Worm (Caenorhabditis elegans) whole organism, young adult: ENCODE results near the gene B0252.11.

Experiments used
- B0019.2 ChIP-seq: fragments of 200-800 bp; sonication (Bioruptor generic); conservative IDR thresholded peaks from 2 replicates; pipeline ENCODE4 v1.3.6; 2022; ENCODE audit warnings: missing genetic modification reagents, missing genetic modification characterization, missing compliant biosample characterization
- B0035.1 ChIP-seq: sonication (generic microtip); optimal IDR thresholded peaks from 2 replicates; lab custom pipeline; 2016; ENCODE audit warnings: missing genetic modification characterization, mild to moderate bottlenecking, missing compliant biosample characterization, missing genotype, missing genetic modification reagents
- B0336.3 ChIP-seq: fragments of 200-800 bp; sonication (Bioruptor generic); IDR thresholded peaks from 2 replicates; pipeline ENCODE4 v1.3.6; 2022; ENCODE audit warnings: missing genetic modification characterization, missing compliant biosample characterization
- C06A6.2 ChIP-seq: fragments of 200-800 bp; sonication (Bioruptor generic); conservative IDR thresholded peaks from 2 replicates; pipeline ENCODE4 v1.3.6; 2022; ENCODE audit warnings: missing genetic modification characterization, missing compliant biosample characterization
- D2030.7 ChIP-seq: fragments of 200-800 bp; sonication (Bioruptor generic); IDR thresholded peaks from 2 replicates; pipeline ENCODE4 v1.3.6; 2022; ENCODE audit warnings: missing genetic modification reagents, missing genetic modification characterization, missing compliant biosample characterization
- F10E7.11 ChIP-seq: sonication (generic microtip); optimal IDR thresholded peaks from 2 replicates; lab custom pipeline; 2017; ENCODE audit warnings: mild to moderate bottlenecking, missing genetic modification characterization, moderate library complexity, missing compliant biosample characterization
- F22D6.2 ChIP-seq: sonication (generic microtip); optimal IDR thresholded peaks from 2 replicates; lab custom pipeline; 2016; ENCODE audit warnings: mild to moderate bottlenecking, missing genetic modification characterization, missing compliant biosample characterization
- F37B4.10 ChIP-seq: fragments of 200-800 bp; sonication (Bioruptor generic); IDR thresholded peaks from 2 replicates; pipeline ENCODE4 v1.3.6; 2022; ENCODE audit warnings: missing genetic modification characterization, missing compliant biosample characterization
- F52B5.7 ChIP-seq: sonication (generic microtip); optimal IDR thresholded peaks from 2 replicates; lab custom pipeline; 2016; ENCODE audit warnings: mild to moderate bottlenecking, missing genetic modification characterization, missing compliant biosample characterization
- K11D2.4 ChIP-seq: fragments of 200-800 bp; sonication (Bioruptor generic); IDR thresholded peaks from 2 replicates; pipeline ENCODE4 v1.3.6; 2022; ENCODE audit warnings: missing genetic modification reagents, missing genetic modification characterization, missing compliant biosample characterization
- K12H6.12 ChIP-seq: fragments of 200-800 bp; sonication (Bioruptor generic); optimal IDR thresholded peaks from 2 replicates; lab custom pipeline; 2018; ENCODE audit warnings: mild to moderate bottlenecking, missing genetic modification characterization, missing compliant biosample characterization
- T26A5.8 ChIP-seq: sonication (generic microtip); optimal IDR thresholded peaks from 2 replicates; lab custom pipeline; 2016; ENCODE audit warnings: missing genetic modification characterization, missing compliant biosample characterization
- Y67H2A.10 ChIP-seq: fragments of 200-800 bp; sonication (Bioruptor generic); conservative IDR thresholded peaks from 2 replicates; pipeline ENCODE4 v1.3.6; 2022; ENCODE audit warnings: missing genetic modification reagents, missing genetic modification characterization, missing compliant biosample characterization
- ZK185.1 ChIP-seq: sonication (generic microtip); optimal IDR thresholded peaks from 2 replicates; lab custom pipeline; 2016; ENCODE audit warnings: mild to moderate bottlenecking, missing genetic modification characterization, missing compliant biosample characterization; ENCODE audit not compliant: poor library complexity, severe bottlenecking
- akir-1 ChIP-seq: fragments of 200-800 bp; sonication (Bioruptor generic); optimal IDR thresholded peaks from 2 replicates; lab custom pipeline; 2018; ENCODE audit warnings: mild to moderate bottlenecking, missing genetic modification characterization, moderate library complexity, missing compliant biosample characterization
- ama-1 ChIP-seq, 3 experiments: fragments of 150-350 bp in 1 of 3; sonication (generic microtip) in 2 of 3; optimal IDR thresholded peaks; 2 replicates each; lab custom pipeline; 2014 to 2018; ENCODE audit warnings: missing biosample characterization in 2 of 3, missing genetic modification characterization in 2 of 3, missing genetic modification reagents in 2 of 3
- aptf-3 ChIP-seq: fragments of 200-800 bp; sonication (Bioruptor generic); IDR thresholded peaks from 2 replicates; pipeline ENCODE4 v1.3.6; 2022; ENCODE audit warnings: missing genetic modification characterization, missing compliant biosample characterization
- bed-1 ChIP-seq: fragments of 200-800 bp; sonication (Bioruptor generic); IDR thresholded peaks from 2 replicates; pipeline ENCODE4 v1.3.6; 2022; ENCODE audit warnings: missing genetic modification reagents, missing genetic modification characterization, missing compliant biosample characterization
- cebp-1 ChIP-seq, 2 experiments: fragments of 200-800 bp in 1 of 2; sonication (Bioruptor generic) in 1 of 2; sonication (generic microtip) in 1 of 2; IDR thresholded peaks in 1 of 2; optimal IDR thresholded peaks in 1 of 2; 2 replicates each; pipeline versions ENCODE4 v1.3.6 to Lab custom; 2017 to 2022; ENCODE audit warnings: missing compliant biosample characterization in 2 of 2, missing genetic modification characterization in 2 of 2, mild to moderate bottlenecking in 1 of 2, missing genetic modification reagents in 1 of 2, moderate library complexity in 1 of 2
- cebp-2 ChIP-seq: fragments of 200-800 bp; sonication (Bioruptor generic); IDR thresholded peaks from 2 replicates; pipeline ENCODE4 v1.3.6; 2022; ENCODE audit warnings: missing genetic modification characterization, missing compliant biosample characterization
- ceh-79 ChIP-seq: sonication (generic microtip); optimal IDR thresholded peaks from 2 replicates; lab custom pipeline; 2017; ENCODE audit warnings: mild to moderate bottlenecking, missing genetic modification characterization, missing compliant biosample characterization
- die-1 ChIP-seq: sonication (generic microtip); optimal IDR thresholded peaks from 2 replicates; lab custom pipeline; 2016; ENCODE audit warnings: missing genotype, mild to moderate bottlenecking, missing genetic modification characterization, missing compliant biosample characterization
- egl-18 ChIP-seq: fragments of 200-800 bp; sonication (Bioruptor generic); IDR thresholded peaks from 2 replicates; pipeline ENCODE4 v1.3.6; 2022; ENCODE audit warnings: missing genetic modification reagents, missing genetic modification characterization, missing compliant biosample characterization
- fkh-3 ChIP-seq: sonication (generic microtip); optimal IDR thresholded peaks from 2 replicates; lab custom pipeline; 2016; ENCODE audit warnings: mild to moderate bottlenecking, missing genetic modification characterization, missing compliant biosample characterization
- him-1 ChIP-seq: sonication (generic microtip); optimal IDR thresholded peaks from 2 replicates; lab custom pipeline; 2016; ENCODE audit warnings: missing genotype, missing genetic modification reagents, missing genetic modification characterization, missing compliant biosample characterization
- hmg-1.2 ChIP-seq: fragments of 200-800 bp; sonication (Bioruptor generic); IDR thresholded peaks from 2 replicates; pipeline ENCODE4 v1.3.6; 2022; ENCODE audit warnings: missing genetic modification reagents, missing genetic modification characterization, missing compliant biosample characterization
- hrde-1 ChIP-seq: sonication (generic microtip); optimal IDR thresholded peaks from 2 replicates; lab custom pipeline; 2016; ENCODE audit warnings: missing genetic modification characterization, mild to moderate bottlenecking, missing compliant biosample characterization, moderate library complexity, missing genotype, missing genetic modification reagents, borderline replicate concordance
- lin-35 ChIP-seq, 3 experiments: fragments of 150-350 bp in 2 of 3; sonication (generic microtip) in 1 of 3; optimal IDR thresholded peaks; 2 replicates each; lab custom pipeline; 2014 to 2018; ENCODE audit warnings: missing biosample characterization in 3 of 3, missing genetic modification characterization in 3 of 3, missing genetic modification reagents in 3 of 3
- mcd-1 ChIP-seq: fragments of 200-800 bp; sonication (Bioruptor generic); IDR thresholded peaks from 2 replicates; pipeline ENCODE4 v1.3.6; 2022; ENCODE audit warnings: missing genetic modification reagents, missing genetic modification characterization, missing compliant biosample characterization
- nfyb-1 ChIP-seq: fragments of 200-800 bp; sonication (Bioruptor generic); IDR thresholded peaks from 2 replicates; pipeline ENCODE4 v1.3.6; 2022; ENCODE audit warnings: missing genetic modification reagents, missing genetic modification characterization, missing compliant biosample characterization
- nhr-120 ChIP-seq: fragments of 200-800 bp; sonication (Bioruptor generic); IDR thresholded peaks from 2 replicates; pipeline ENCODE4 v1.3.6; 2022; ENCODE audit warnings: missing genetic modification characterization, missing compliant biosample characterization
- nhr-80 ChIP-seq: sonication (generic microtip); optimal IDR thresholded peaks from 2 replicates; lab custom pipeline; 2016; ENCODE audit warnings: missing genetic modification characterization, missing compliant biosample characterization
- rcor-1 ChIP-seq: fragments of 200-800 bp; sonication (Bioruptor generic); IDR thresholded peaks from 2 replicates; pipeline ENCODE4 v1.3.6; 2022; ENCODE audit warnings: missing genetic modification reagents, missing genetic modification characterization, missing compliant biosample characterization
- sdz-38 ChIP-seq: sonication (generic microtip); optimal IDR thresholded peaks from 2 replicates; lab custom pipeline; 2016; ENCODE audit warnings: missing genotype, missing genetic modification characterization, missing compliant biosample characterization
- snpc-4 ChIP-seq, 5 experiments: fragments of 150-350 bp in 1 of 5; sonication (generic microtip) in 4 of 5; optimal IDR thresholded peaks; 2 replicates each; lab custom pipeline; 2014 to 2018; ENCODE audit warnings: missing genetic modification characterization in 5 of 5, missing biosample characterization in 3 of 5, antibody characterized with exemption in 2 of 5, mild to moderate bottlenecking in 2 of 5, missing compliant biosample characterization in 2 of 5, missing genotype in 2 of 5, moderate library complexity in 2 of 5, missing genetic modification reagents in 1 of 5
- somi-1 ChIP-seq: fragments of 200-800 bp; sonication (Bioruptor generic); optimal IDR thresholded peaks from 2 replicates; lab custom pipeline; 2018; ENCODE audit warnings: mild to moderate bottlenecking, missing genetic modification characterization, missing compliant biosample characterization
- tbx-9 ChIP-seq: sonication (generic microtip); optimal IDR thresholded peaks from 2 replicates; lab custom pipeline; 2016; ENCODE audit warnings: borderline replicate concordance, missing genetic modification characterization, inconsistent platforms, missing compliant biosample characterization
- zim-3 ChIP-seq: sonication (generic microtip); optimal IDR thresholded peaks from 2 replicates; lab custom pipeline; 2017; ENCODE audit warnings: mild to moderate bottlenecking, missing genetic modification characterization, moderate library complexity, missing compliant biosample characterization
- ztf-22 ChIP-seq: fragments of 200-800 bp; sonication (Bioruptor generic); optimal IDR thresholded peaks from 2 replicates; lab custom pipeline; 2018; ENCODE audit warnings: mild to moderate bottlenecking, missing genetic modification characterization, moderate library complexity, missing compliant biosample characterization

The B0252.11 gene

ce11 chrII:6890095-6890494 is 27.5 kb downstream of the B0252.11 start, which contains the start of gene acer-1:
Gene acer-1 (minus strand): TSS chrII:6890400.
- TF ChIP-seq cebp-2 (0 out of 2 replicates have a peak, but pooled peaks have one; percentile 6), egl-18 (GFP tag; lab: Robert Waterston, UW) (no peak), ztf-22 (GFP tag; lab: Kevin White, UChicago) (no peak), die-1 (tag; lab: Kevin White, UChicago) (no peak), cebp-1 (GFP tag; IDR thresholded peaks at IDR 0.05; lab: Robert Waterston, UW) (no peak), cebp-1 (tag; optimal IDR thresholded peaks at IDR 0.05; lab: Kevin White, UChicago) (peak; percentile 1), F10E7.11 (tag; lab: Kevin White, UChicago) (peak; percentile 9), zim-3 (peak; percentile 53), F52B5.7 (tag; lab: Kevin White, UChicago) (peak; percentile 26), mcd-1 (GFP tag; lab: Robert Waterston, UW) (0 out of 2 replicates have a peak, but pooled peaks have one; percentile 16), hrde-1 (tag; lab: Kevin White, UChicago) (no peak), nfyb-1 (GFP tag; lab: Robert Waterston, UW) (peak; percentile 8; the same call in 1 of the 2 replicates), ama-1 (optimal IDR thresholded peaks at IDR 0.05; lab: Kevin White, UChicago) (peak; percentile 88), ama-1 (GFP tag; optimal IDR thresholded peaks at IDR 0.05; lab: Kevin White, UChicago) (no peak), nhr-120 (GFP tag; lab: Robert Waterston, UW) (no peak)

ce11 chrII:6889580-6889922 is 28.1 kb downstream of the B0252.11 start:
- TF ChIP-seq F37B4.10 (0 out of 2 replicates have a peak, but pooled peaks have one; percentile 70), bed-1 (GFP tag; lab: Robert Waterston, UW) (no peak), cebp-2 (no peak), ama-1 (optimal IDR thresholded peaks at IDR 0.05; lab: Kevin White, UChicago) (peak; percentile 94), ama-1 (GFP tag; optimal IDR thresholded peaks at IDR 0.05; lab: Kevin White, UChicago) (no peak), somi-1 (GFP tag; lab: Kevin White, UChicago) (peak; percentile 43), C06A6.2 (0 out of 2 replicates have a peak, but pooled peaks have one; percentile 12), him-1 (tag; lab: Kevin White, UChicago) (no peak), nfyb-1 (GFP tag; lab: Robert Waterston, UW) (peak; percentile 46; the same call in 1 of the 2 replicates), K11D2.4 (GFP tag; lab: Robert Waterston, UW) (no peak), F22D6.2 (tag; lab: Kevin White, UChicago) (no peak), fkh-3 (tag; lab: Kevin White, UChicago) (peak; percentile 33)

- no peak for TF ChIP-seq tbx-9 (tag; lab: Kevin White, UChicago)
- TF ChIP-seq ama-1 (optimal IDR thresholded peaks at IDR 0.05; lab: Kevin White, UChicago) = peak; percentile 88
- TF ChIP-seq ama-1 (GFP tag; optimal IDR thresholded peaks at IDR 0.05; lab: Kevin White, UChicago) = no peak
- TF ChIP-seq ZK185.1 (tag; lab: Kevin White, UChicago) = peak; percentile 33
- TF ChIP-seq B0336.3 (GFP tag; lab: Robert Waterston, UW) = 0 out of 2 replicates have a peak, but pooled peaks have one; percentile 39
- peak in 1 of 3 experiments; percentile 46 for TF ChIP-seq lin-35 (GFP tag; optimal IDR thresholded peaks at IDR 0.05; lab: Kevin White, UChicago)
- no peak for TF ChIP-seq D2030.7 (GFP tag; lab: Robert Waterston, UW)
- TF ChIP-seq rcor-1 = no peak
- TF ChIP-seq hmg-1.2 (GFP tag; lab: Robert Waterston, UW) = 0 out of 2 replicates have a peak, but pooled peaks have one; percentile 4
These were observed 28.7 kb downstream of the B0252.11 start for ce11 chrII:6888661-6889579.

- TF ChIP-seq snpc-4 (GFP tag; optimal IDR thresholded peaks at IDR 0.05; lab: Kevin White, UChicago) (no peak), snpc-4 (tag; optimal IDR thresholded peaks at IDR 0.05; lab: Kevin White, UChicago) (peak in 1 of 4 experiments; percentile 7), ceh-79 (tag; lab: Kevin White, UChicago) (no peak), akir-1 (GFP tag; lab: Kevin White, UChicago) (no peak), B0035.1 (tag; lab: Kevin White, UChicago) (no peak), nhr-80 (tag; lab: Kevin White, UChicago) (peak; percentile 39), T26A5.8 (no peak), fkh-3 (tag; lab: Kevin White, UChicago) (no peak), F22D6.2 (tag; lab: Kevin White, UChicago) (no peak), sdz-38 (tag; lab: Kevin White, UChicago) (no peak), K12H6.12 (tag; lab: Kevin White, UChicago) (peak; percentile 34), B0019.2 (0 out of 2 replicates have a peak, but pooled peaks have one; percentile 21), Y67H2A.10 (GFP tag; lab: Robert Waterston, UW) (no peak), aptf-3 (GFP tag; lab: Robert Waterston, UW) (no peak)
These were observed 29.4 kb downstream of the B0252.11 start for ce11 chrII:6888211-6888610.
